Worm (Caenorhabditis elegans) whole organism, L4 larva: Measurements from ENCODE around the gene K10C2.7.

Experiments used
- ZK337.2 ChIP-seq: fragments of 200-800 bp; sonication (Bioruptor generic); IDR thresholded peaks from 2 replicates; pipeline ENCODE4 v1.3.6; 2022; ENCODE audit warnings: missing genetic modification reagents, missing genetic modification characterization, missing compliant biosample characterization
- aly-2 ChIP-seq: sonication (generic microtip); optimal IDR thresholded peaks from 2 replicates; lab custom pipeline; 2018; ENCODE audit warnings: missing biosample characterization, missing genetic modification characterization
- arid-1 ChIP-seq: fragments of 200-800 bp; sonication (Bioruptor generic); conservative IDR thresholded peaks from 2 replicates; pipeline ENCODE4 v1.3.6; 2022; ENCODE audit warnings: missing genetic modification reagents, missing genetic modification characterization, missing compliant biosample characterization
- attf-4 ChIP-seq: sonication (generic microtip); optimal IDR thresholded peaks from 3 replicates; lab custom pipeline; 2017; ENCODE audit warnings: missing biosample characterization, missing genetic modification characterization
- ceh-28 ChIP-seq: fragments of 150-350 bp; optimal IDR thresholded peaks from 2 replicates; lab custom pipeline; 2014; ENCODE audit warnings: missing biosample characterization, missing genetic modification reagents, missing genetic modification characterization
- ces-1 ChIP-seq: fragments of 150-350 bp; sonication (generic microtip); optimal IDR thresholded peaks from 4 replicates; lab custom pipeline; 2014; ENCODE audit warnings: missing biosample characterization, missing genetic modification reagents, missing genetic modification characterization
- daf-8 ChIP-seq: fragments of 200-800 bp; sonication (Bioruptor generic); IDR thresholded peaks from 2 replicates; pipeline ENCODE4 v1.3.6; 2022; ENCODE audit warnings: missing genetic modification characterization, missing compliant biosample characterization
- dve-1 ChIP-seq: sonication (generic microtip); optimal IDR thresholded peaks from 2 replicates; lab custom pipeline; 2017; ENCODE audit warnings: antibody characterized with exemption, mild to moderate bottlenecking, missing genetic modification characterization, missing compliant biosample characterization; ENCODE audit not compliant: insufficient read depth
- egl-27 ChIP-seq: sonication (generic microtip); optimal IDR thresholded peaks from 3 replicates; lab custom pipeline; 2017; ENCODE audit warnings: missing biosample characterization, missing genetic modification reagents, missing genetic modification characterization
- egl-43 ChIP-seq: fragments of 200-800 bp; sonication (Bioruptor generic); IDR thresholded peaks from 2 replicates; pipeline ENCODE4 v1.3.6; 2022; ENCODE audit warnings: missing genetic modification reagents, missing genetic modification characterization, missing compliant biosample characterization
- fkh-10 ChIP-seq: fragments of 150-350 bp; optimal IDR thresholded peaks from 2 replicates; lab custom pipeline; 2014; ENCODE audit warnings: missing biosample characterization, missing genetic modification reagents, missing genetic modification characterization
- gei-8 ChIP-seq: fragments of 200-800 bp; sonication (Bioruptor generic); optimal IDR thresholded peaks from 2 replicates; lab custom pipeline; 2018; ENCODE audit warnings: mild to moderate bottlenecking, missing genetic modification characterization, missing compliant biosample characterization
- hif-1 ChIP-seq, 2 experiments: sonication (generic microtip); optimal IDR thresholded peaks; 2 replicates each; lab custom pipeline; 2016 to 2017; ENCODE audit warnings: missing compliant biosample characterization in 2 of 2, missing genetic modification characterization in 2 of 2, missing genetic modification reagents in 2 of 2, missing genotype in 2 of 2, mild to moderate bottlenecking in 1 of 2
- hmg-1.1 ChIP-seq: fragments of 200-800 bp; sonication (Bioruptor generic); IDR thresholded peaks from 2 replicates; pipeline ENCODE4 v1.3.6; 2022; ENCODE audit warnings: missing genetic modification reagents, missing genetic modification characterization, missing compliant biosample characterization
- lin-1 ChIP-seq: fragments of 200-800 bp; sonication (Bioruptor generic); IDR thresholded peaks from 2 replicates; pipeline ENCODE4 v1.3.6; 2022; ENCODE audit warnings: missing genetic modification reagents, missing genetic modification characterization, missing compliant biosample characterization
- lin-15B ChIP-seq: fragments of 150-350 bp; sonication (generic microtip); optimal IDR thresholded peaks from 3 replicates; lab custom pipeline; 2014; ENCODE audit warnings: missing biosample characterization, missing genetic modification characterization
- lin-38 ChIP-seq: fragments of 200-800 bp; sonication (Bioruptor generic); IDR thresholded peaks from 2 replicates; pipeline ENCODE4 v1.3.6; 2022; ENCODE audit warnings: missing genetic modification reagents, missing genetic modification characterization, missing compliant biosample characterization
- mdt-29 ChIP-seq: fragments of 200-800 bp; sonication (Bioruptor generic); IDR thresholded peaks from 2 replicates; pipeline ENCODE4 v1.3.6; 2022; ENCODE audit warnings: missing genetic modification reagents, missing genetic modification characterization, missing compliant biosample characterization
- nhr-102 ChIP-seq: sonication (generic microtip); optimal IDR thresholded peaks from 2 replicates; lab custom pipeline; 2016; ENCODE audit warnings: mild to moderate bottlenecking, missing genetic modification characterization, moderate library complexity, missing compliant biosample characterization
- nhr-11 ChIP-seq: fragments of 150-350 bp; optimal IDR thresholded peaks from 2 replicates; lab custom pipeline; 2014; ENCODE audit warnings: missing biosample characterization, missing genetic modification characterization
- nhr-41 ChIP-seq: fragments of 200-800 bp; sonication (Bioruptor generic); IDR thresholded peaks from 2 replicates; pipeline ENCODE4 v1.3.6; 2022; ENCODE audit warnings: missing genetic modification reagents, missing genetic modification characterization, missing compliant biosample characterization
- nhr-42 ChIP-seq: fragments of 200-800 bp; sonication (Bioruptor generic); IDR thresholded peaks from 2 replicates; pipeline ENCODE4 v1.3.6; 2022; ENCODE audit warnings: missing genetic modification characterization, missing compliant biosample characterization
- nhr-48 ChIP-seq: sonication (generic microtip); optimal IDR thresholded peaks from 2 replicates; lab custom pipeline; 2016; ENCODE audit warnings: mild to moderate bottlenecking, missing genetic modification characterization, missing compliant biosample characterization
- nhr-76 ChIP-seq: fragments of 150-350 bp; optimal IDR thresholded peaks from 2 replicates; lab custom pipeline; 2014; ENCODE audit warnings: missing biosample characterization, missing genetic modification characterization
- nhr-77 ChIP-seq: fragments of 150-350 bp; optimal IDR thresholded peaks from 2 replicates; lab custom pipeline; 2014; ENCODE audit warnings: missing biosample characterization, missing genetic modification characterization
- pha-4 ChIP-seq, 2 experiments: fragments of 150-350 bp in 1 of 2; fragments of 200-800 bp in 1 of 2; sonication (Bioruptor generic) in 1 of 2; IDR thresholded peaks in 1 of 2; optimal IDR thresholded peaks in 1 of 2; 2 replicates each; pipeline versions ENCODE4 v1.3.6 to Lab custom; 2014 to 2022; ENCODE audit warnings: missing genetic modification characterization in 2 of 2, missing genetic modification reagents in 2 of 2, missing biosample characterization in 1 of 2, missing compliant biosample characterization in 1 of 2
- sdz-12 ChIP-seq: fragments of 200-800 bp; sonication (Bioruptor generic); optimal IDR thresholded peaks from 2 replicates; lab custom pipeline; 2018; ENCODE audit warnings: mild to moderate bottlenecking, missing genetic modification characterization, missing compliant biosample characterization
- set-16 ChIP-seq: fragments of 200-800 bp; sonication (Bioruptor generic); IDR thresholded peaks from 2 replicates; pipeline ENCODE4 v1.3.6; 2022; ENCODE audit warnings: missing genetic modification reagents, missing genetic modification characterization, missing compliant biosample characterization
- snpc-4 ChIP-seq: fragments of 150-350 bp; optimal IDR thresholded peaks from 2 replicates; lab custom pipeline; 2014; ENCODE audit warnings: missing biosample characterization, missing genetic modification characterization
- spr-3 ChIP-seq: fragments of 200-800 bp; sonication (Bioruptor generic); optimal IDR thresholded peaks from 2 replicates; lab custom pipeline; 2018; ENCODE audit warnings: mild to moderate bottlenecking, missing genetic modification characterization, missing compliant biosample characterization
- tag-97 ChIP-seq: fragments of 200-800 bp; sonication (Bioruptor generic); IDR thresholded peaks from 2 replicates; pipeline ENCODE4 v1.3.6; 2022; ENCODE audit warnings: missing genetic modification characterization, missing compliant biosample characterization
- tra-1 ChIP-seq: fragments of 200-800 bp; sonication (Bioruptor generic); IDR thresholded peaks from 2 replicates; pipeline ENCODE4 v1.3.6; 2022; ENCODE audit warnings: missing genetic modification reagents, missing genetic modification characterization, missing compliant biosample characterization
- unc-130 ChIP-seq: sonication (generic microtip); optimal IDR thresholded peaks from 2 replicates; lab custom pipeline; 2016; ENCODE audit warnings: missing genetic modification reagents, missing genetic modification characterization, missing compliant biosample characterization
- unc-62 ChIP-seq, 3 experiments: fragments of 150-350 bp in 1 of 3; sonication (generic microtip); optimal IDR thresholded peaks in 2 of 3; peaks in 1 of 3; 1 replicate in 1 of 3; 2 replicates in 2 of 3; lab custom pipeline; 2014 to 2017; ENCODE audit warnings: missing biosample characterization in 3 of 3, missing genetic modification characterization in 3 of 3, missing genetic modification reagents in 3 of 3, missing genotype in 1 of 3
- vab-7 ChIP-seq: fragments of 200-800 bp; sonication (Bioruptor generic); IDR thresholded peaks from 2 replicates; pipeline ENCODE4 v1.3.6; 2022; ENCODE audit warnings: missing genetic modification reagents, missing genetic modification characterization, missing compliant biosample characterization
- zip-11 ChIP-seq: fragments of 200-800 bp; sonication (Bioruptor generic); IDR thresholded peaks from 2 replicates; pipeline ENCODE4 v1.3.6; 2022; ENCODE audit warnings: missing genetic modification characterization, missing compliant biosample characterization

K10C2.7 gene

DNA sequence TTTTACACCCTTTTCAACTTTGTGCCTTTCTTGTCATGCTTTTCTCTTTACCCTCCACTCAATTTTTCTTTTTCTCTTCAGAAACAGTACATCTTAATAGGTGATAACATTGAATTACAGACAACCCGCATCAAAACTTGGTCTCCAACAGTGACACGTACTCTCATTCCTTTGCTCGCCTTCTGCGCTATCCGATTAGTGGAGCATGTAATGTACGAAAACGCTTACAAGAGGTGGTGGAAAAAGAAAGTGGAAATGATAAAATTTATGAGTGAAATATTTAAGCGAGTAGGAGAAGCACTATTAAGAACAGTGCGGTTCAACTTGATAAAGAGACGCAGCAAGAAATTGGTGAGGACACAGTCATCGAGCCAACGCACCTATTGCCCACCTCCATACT lies 13.3 kb upstream of the K10C2.7 start, which contains the start of gene pept-1 (continued):
- TF ChIP-seq nhr-42 (GFP tag; lab: Robert Waterston, UW): no peak
- TF ChIP-seq nhr-48 (tag; lab: Kevin White, UChicago): peak; percentile 45
- TF ChIP-seq snpc-4 (tag; lab: Kevin White, UChicago): no peak
- no peak for TF ChIP-seq unc-62 (GFP tag; optimal IDR thresholded peaks at IDR 0.05 in 1 of 2; lab: Kevin White, UChicago)
- TF ChIP-seq unc-62 (tag; optimal IDR thresholded peaks at IDR 0.05; lab: Kevin White, UChicago): no peak
- no peak for TF ChIP-seq aly-2 (tag; lab: Kevin White, UChicago)
- TF ChIP-seq arid-1 (GFP tag; lab: Robert Waterston, UW): no peak
- no peak for TF ChIP-seq set-16 (GFP tag; lab: Robert Waterston, UW)
- TF ChIP-seq nhr-76: no peak
- peak; percentile 30 for TF ChIP-seq nhr-77 (tag; lab: Kevin White, UChicago)
- TF ChIP-seq attf-4 (tag; lab: Kevin White, UChicago): no peak
- peak; percentile 45; the same call in 1 of the 2 replicates for TF ChIP-seq pha-4 (GFP tag; IDR thresholded peaks at IDR 0.05; lab: Robert Waterston, UW)
- no peak for TF ChIP-seq pha-4 (tag; optimal IDR thresholded peaks at IDR 0.05; lab: Kevin White, UChicago)
- peak; percentile 9 for TF ChIP-seq nhr-102 (tag; lab: Kevin White, UChicago)
- TF ChIP-seq unc-130: no peak
- TF ChIP-seq nhr-11: no peak
- no peak for TF ChIP-seq fkh-10 (GFP tag; lab: Kevin White, UChicago)
- no peak for TF ChIP-seq ceh-28 (tag; lab: Kevin White, UChicago)
- TF ChIP-seq lin-1 (GFP tag; lab: Robert Waterston, UW): peak; percentile 23; the same call in 1 of the 2 replicates
- TF ChIP-seq ces-1 (GFP tag; lab: Kevin White, UChicago): no peak
- TF ChIP-seq mdt-29 (GFP tag; lab: Robert Waterston, UW): no peak
- TF ChIP-seq hif-1 (tag; optimal IDR thresholded peaks at IDR 0.05; lab: Kevin White, UChicago): no peak

DNA sequence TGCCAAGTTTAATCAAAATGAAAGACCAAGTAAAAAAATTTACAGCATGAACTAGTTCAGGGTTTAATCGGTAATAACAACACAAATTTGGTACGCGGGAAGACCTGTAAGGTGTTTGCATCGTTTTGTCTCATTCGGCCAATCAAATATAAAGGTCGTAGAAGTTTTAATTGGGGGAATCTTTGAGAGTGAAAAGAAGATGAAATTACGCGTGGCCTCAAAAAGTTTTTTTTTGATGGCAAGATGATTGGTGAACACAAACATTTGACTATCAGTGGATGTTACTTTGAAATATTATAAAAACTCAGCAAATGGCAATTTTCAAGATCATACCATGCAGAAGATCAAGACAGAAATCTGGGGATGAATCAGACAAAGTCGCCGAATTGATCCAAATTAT lies 11.9 kb upstream of the K10C2.7 start, which contains the start of gene nas-33:
Gene nas-33 (minus strand): TSS at position 101 of the 400 bp plus-strand sequence.
- TF ChIP-seq daf-8 (no peak), nhr-41 (no peak), nhr-77 (tag; lab: Kevin White, UChicago) (no peak), lin-15B (no peak), hmg-1.1 (no peak), ZK337.2 (GFP tag; lab: Robert Waterston, UW) (no peak), sdz-12 (GFP tag; lab: Kevin White, UChicago) (no peak), egl-27 (tag; lab: Kevin White, UChicago) (no peak), spr-3 (GFP tag; lab: Kevin White, UChicago) (no peak), tag-97 (GFP tag; lab: Robert Waterston, UW) (no peak), dve-1 (tag; lab: Kevin White, UChicago) (no peak), zip-11 (no peak), vab-7 (GFP tag; lab: Robert Waterston, UW) (no peak), gei-8 (GFP tag; lab: Kevin White, UChicago) (no peak), ces-1 (GFP tag; lab: Kevin White, UChicago) (no peak), tra-1 (no peak), hif-1 (tag; optimal IDR thresholded peaks at IDR 0.05; lab: Kevin White, UChicago) (no peak), lin-38 (no peak)

DNA sequence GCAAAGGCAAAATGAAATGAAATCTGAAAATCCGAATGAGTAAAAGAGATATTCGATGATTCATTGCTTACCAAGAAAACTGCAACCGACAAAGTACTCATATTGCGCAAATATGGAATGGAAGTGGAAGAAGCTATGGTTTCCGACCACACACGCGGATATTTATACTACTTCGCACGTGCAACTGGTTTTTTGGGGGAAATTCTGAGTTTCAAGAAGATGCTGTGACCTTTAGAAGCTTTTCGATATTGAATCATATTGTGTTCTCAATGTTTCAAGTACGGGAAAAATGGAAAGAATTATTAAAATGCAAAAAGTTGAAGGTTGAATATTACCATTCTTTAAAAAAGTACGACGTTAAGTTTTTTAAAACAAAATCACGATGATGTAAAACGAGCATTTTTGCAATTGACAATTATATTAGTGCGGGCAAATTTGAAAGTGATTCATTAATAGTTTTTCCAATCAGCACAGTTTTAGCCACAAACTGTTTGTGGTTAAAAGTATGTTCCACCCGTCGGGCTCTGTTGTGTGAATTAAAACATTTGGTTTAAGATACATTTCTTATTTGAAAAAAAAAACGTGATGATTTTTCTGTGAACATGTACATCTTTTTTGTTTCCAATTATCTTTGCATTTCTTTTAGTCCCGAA lies 7.7 kb upstream of the K10C2.7 start, which contains the start of the genes grl-6 and K10C2.6:
Gene grl-6 (minus strand): TSS at position 101 of the 653 bp plus-strand sequence.
Gene K10C2.6 (plus strand): TSS at position 603 of the 653 bp plus-strand sequence.
- no peak for TF ChIP-seq egl-43 (GFP tag; lab: Robert Waterston, UW)
- no peak for TF ChIP-seq dve-1 (tag; lab: Kevin White, UChicago)
- peak in 1 of 2 experiments; percentile 13 for TF ChIP-seq unc-62 (GFP tag; optimal IDR thresholded peaks at IDR 0.05 in 1 of 2; lab: Kevin White, UChicago)
- no peak for TF ChIP-seq unc-62 (tag; optimal IDR thresholded peaks at IDR 0.05; lab: Kevin White, UChicago)
- TF ChIP-seq, all 104 proteins: peak for 1
